Fruit fly (Drosophila melanogaster) whole organism, embryonic: ENCODE data around the gene uncNacbeta.

Experiments
- Bdp1 ChIP-seq: fragments of 200-800 bp; sonication (Bioruptor generic); optimal IDR thresholded peaks from 3 replicates; lab custom pipeline; 2016; ENCODE audit warnings: missing biosample characterization, missing genetic modification characterization
- CG10366 ChIP-seq: fragments of 200-800 bp; sonication (Bioruptor generic); IDR thresholded peaks from 2 replicates; pipeline ENCODE4 v1.3.6; 2022; ENCODE audit warnings: missing biosample characterization, missing genetic modification characterization
- CG11504 ChIP-seq: fragments of 200-800 bp; sonication (Bioruptor generic); optimal IDR thresholded peaks from 3 replicates; lab custom pipeline; 2019; ENCODE audit warnings: missing biosample characterization, mild to moderate bottlenecking, missing genetic modification characterization, moderate library complexity
- CG11695 ChIP-seq: fragments of 200-800 bp; sonication (Bioruptor generic); IDR thresholded peaks from 3 replicates; pipeline ENCODE4 v1.3.6; 2022; ENCODE audit warnings: missing biosample characterization, missing genetic modification characterization
- CG12391 ChIP-seq: fragments of 200-800 bp; sonication (Bioruptor generic); optimal IDR thresholded peaks from 3 replicates; lab custom pipeline; 2018; ENCODE audit warnings: missing biosample characterization, mild to moderate bottlenecking, missing genetic modification characterization, moderate library complexity
- CG12769 ChIP-seq: fragments of 200-800 bp; sonication (Bioruptor generic); optimal IDR thresholded peaks from 2 replicates; lab custom pipeline; 2019; ENCODE audit warnings: missing biosample characterization, mild to moderate bottlenecking, missing genetic modification characterization, moderate library complexity
- CG14965 ChIP-seq: fragments of 200-800 bp; sonication (Bioruptor generic); optimal IDR thresholded peaks from 2 replicates; lab custom pipeline; 2016; ENCODE audit warnings: missing biosample characterization, missing genetic modification characterization, borderline replicate concordance
- CG15011 ChIP-seq: fragments of 200-800 bp; sonication (Bioruptor generic); optimal IDR thresholded peaks from 3 replicates; lab custom pipeline; 2018; ENCODE audit warnings: missing biosample characterization, mild to moderate bottlenecking, missing genetic modification characterization
- CG15073 ChIP-seq: fragments of 200-800 bp; sonication (Bioruptor generic); optimal IDR thresholded peaks from 2 replicates; lab custom pipeline; 2016; ENCODE audit warnings: missing biosample characterization, missing genetic modification characterization
- CG16815 ChIP-seq: fragments of 200-800 bp; sonication (Bioruptor generic); optimal IDR thresholded peaks from 3 replicates; lab custom pipeline; 2017; ENCODE audit warnings: missing biosample characterization, mild to moderate bottlenecking, missing genetic modification characterization
- CG17912 ChIP-seq: fragments of 200-800 bp; sonication (Bioruptor generic); optimal IDR thresholded peaks from 2 replicates; lab custom pipeline; 2018; ENCODE audit warnings: missing biosample characterization, mild to moderate bottlenecking, missing genetic modification characterization
- CG18262 ChIP-seq: fragments of 200-800 bp; optimal IDR thresholded peaks from 3 replicates; lab custom pipeline; 2019; ENCODE audit warnings: missing biosample characterization, mild to moderate bottlenecking, missing genetic modification characterization, moderate library complexity
- CG2116 ChIP-seq: fragments of 200-800 bp; sonication (Bioruptor generic); optimal IDR thresholded peaks from 3 replicates; lab custom pipeline; 2018; ENCODE audit warnings: missing biosample characterization, mild to moderate bottlenecking, missing genetic modification characterization
- CG3163 ChIP-seq: fragments of 200-800 bp; sonication (Bioruptor generic); optimal IDR thresholded peaks from 3 replicates; lab custom pipeline; 2016; ENCODE audit warnings: missing biosample characterization, missing genetic modification characterization
- CG5953 ChIP-seq: fragments of 200-800 bp; sonication (Bioruptor generic); IDR thresholded peaks from 2 replicates; pipeline ENCODE4 v1.3.6; 2022; ENCODE audit warnings: missing biosample characterization, missing genetic modification characterization
- CG7372 ChIP-seq: fragments of 200-800 bp; sonication (Bioruptor generic); IDR thresholded peaks from 2 replicates; pipeline ENCODE4 v1.3.6; 2022; ENCODE audit warnings: missing biosample characterization, missing genetic modification characterization
- CG7786 ChIP-seq: fragments of 200-800 bp; sonication (Bioruptor generic); optimal IDR thresholded peaks from 2 replicates; lab custom pipeline; 2016; ENCODE audit warnings: missing biosample characterization, missing genetic modification characterization
- CG8281 ChIP-seq: fragments of 200-800 bp; sonication (Bioruptor generic); optimal IDR thresholded peaks from 2 replicates; lab custom pipeline; 2018; ENCODE audit warnings: missing biosample characterization, mild to moderate bottlenecking, missing genetic modification characterization, moderate library complexity
- D ChIP-seq, 2 experiments: fragments of 200-800 bp in 1 of 2; fragments of >200 bp in 1 of 2; sonication (Bioruptor generic) in 1 of 2; optimal IDR thresholded peaks; 2 replicates in 1 of 2; 3 replicates in 1 of 2; lab custom pipeline; 2017; ENCODE audit warnings: mild to moderate bottlenecking in 1 of 2, missing biosample characterization in 1 of 2, missing genetic modification characterization in 1 of 2, missing genetic modification reagents in 1 of 2
- Dfd ChIP-seq, 2 experiments: fragments of >200 bp; optimal IDR thresholded peaks; 2 replicates each; lab custom pipeline; 2017; ENCODE audit warnings: missing biosample characterization in 2 of 2, missing genetic modification characterization in 2 of 2
- Doc2 ChIP-seq: fragments of 200-800 bp; sonication (Bioruptor generic); IDR thresholded peaks from 2 replicates; pipeline ENCODE4 v1.3.6; 2022; ENCODE audit warnings: missing biosample characterization, missing genetic modification characterization
- Doc3 ChIP-seq: fragments of 200-800 bp; sonication (Bioruptor generic); IDR thresholded peaks from 3 replicates; pipeline ENCODE4 v1.3.6; 2022; ENCODE audit warnings: missing biosample characterization, missing genetic modification characterization; ENCODE audit not compliant: partially characterized antibody
- Fer2 ChIP-seq: fragments of 200-800 bp; sonication (Bioruptor generic); optimal IDR thresholded peaks from 2 replicates; lab custom pipeline; 2018; ENCODE audit warnings: missing biosample characterization, mild to moderate bottlenecking, missing genetic modification characterization, moderate library complexity
- HHEX ChIP-seq: fragments of 200-800 bp; sonication (Bioruptor generic); optimal IDR thresholded peaks from 3 replicates; lab custom pipeline; 2017; ENCODE audit warnings: missing biosample characterization, mild to moderate bottlenecking, missing genetic modification characterization, missing genetic modification reagents
- Hmx ChIP-seq: fragments of 200-800 bp; sonication (Bioruptor generic); optimal IDR thresholded peaks from 2 replicates; lab custom pipeline; 2016; ENCODE audit warnings: missing biosample characterization, missing genetic modification characterization
- Jarid2 ChIP-seq: fragments of 200-800 bp; sonication (Bioruptor generic); optimal IDR thresholded peaks from 3 replicates; lab custom pipeline; 2017; ENCODE audit warnings: mild to moderate bottlenecking, missing biosample characterization, missing genetic modification reagents, missing genetic modification characterization
- Rx ChIP-seq: fragments of 200-800 bp; sonication (Bioruptor generic); IDR thresholded peaks from 2 replicates; pipeline ENCODE4 v1.3.6; 2022; ENCODE audit warnings: missing biosample characterization, missing genetic modification characterization
- Sry-β ChIP-seq: fragments of 200-800 bp; sonication (Bioruptor generic); optimal IDR thresholded peaks from 2 replicates; lab custom pipeline; 2018; ENCODE audit warnings: missing biosample characterization, mild to moderate bottlenecking, missing genetic modification characterization, moderate library complexity
- TFAM ChIP-seq: fragments of 200-800 bp; sonication (Bioruptor generic); optimal IDR thresholded peaks from 2 replicates; lab custom pipeline; 2017; ENCODE audit warnings: missing biosample characterization, missing genetic modification characterization, inconsistent platforms
- Usf ChIP-seq: fragments of 200-800 bp; sonication (Bioruptor generic); optimal IDR thresholded peaks from 2 replicates; lab custom pipeline; 2017; ENCODE audit warnings: missing genotype, missing biosample characterization, missing genetic modification characterization
- Xbp1 ChIP-seq: fragments of 200-800 bp; sonication (Bioruptor generic); optimal IDR thresholded peaks from 3 replicates; lab custom pipeline; 2016; ENCODE audit warnings: missing biosample characterization, mild to moderate bottlenecking, missing genetic modification characterization
- ap ChIP-seq: fragments of 200-800 bp; sonication (Bioruptor generic); IDR thresholded peaks from 2 replicates; pipeline ENCODE4 v1.3.6; 2022; ENCODE audit warnings: missing biosample characterization, missing genetic modification characterization
- cg ChIP-seq: fragments of 200-800 bp; sonication (Bioruptor generic); optimal IDR thresholded peaks from 3 replicates; lab custom pipeline; 2019; ENCODE audit warnings: missing biosample characterization, mild to moderate bottlenecking, missing genetic modification characterization, moderate library complexity
- crc ChIP-seq: fragments of 200-800 bp; sonication (Bioruptor generic); optimal IDR thresholded peaks from 2 replicates; lab custom pipeline; 2016; ENCODE audit warnings: missing biosample characterization, missing genetic modification characterization
- dati ChIP-seq: fragments of 200-800 bp; sonication (Bioruptor generic); IDR thresholded peaks from 2 replicates; pipeline ENCODE4 v1.3.6; 2022; ENCODE audit warnings: missing biosample characterization, missing genetic modification characterization
- dmrt99B ChIP-seq: fragments of 200-800 bp; sonication (Bioruptor generic); optimal IDR thresholded peaks from 2 replicates; lab custom pipeline; 2018; ENCODE audit warnings: missing biosample characterization, mild to moderate bottlenecking, missing genetic modification characterization, moderate library complexity
- emc ChIP-seq: fragments of 200-800 bp; sonication (Bioruptor generic); optimal IDR thresholded peaks from 2 replicates; lab custom pipeline; 2016; ENCODE audit warnings: missing biosample characterization, missing genetic modification characterization
- eyg ChIP-seq: fragments of 200-800 bp; sonication (Bioruptor generic); optimal IDR thresholded peaks from 3 replicates; lab custom pipeline; 2016; ENCODE audit warnings: missing biosample characterization, missing genetic modification characterization
- fd64A ChIP-seq: fragments of 200-800 bp; sonication (Bioruptor generic); optimal IDR thresholded peaks from 3 replicates; lab custom pipeline; 2018; ENCODE audit warnings: missing biosample characterization, mild to moderate bottlenecking, missing genetic modification characterization
- fru ChIP-seq: fragments of >200 bp; optimal IDR thresholded peaks from 2 replicates; lab custom pipeline; 2017
- gfzf ChIP-seq: fragments of 200-800 bp; sonication (Bioruptor generic); optimal IDR thresholded peaks from 2 replicates; lab custom pipeline; 2016; ENCODE audit warnings: missing biosample characterization, mild to moderate bottlenecking, missing genetic modification characterization, moderate library complexity
- lilli ChIP-seq: fragments of 200-800 bp; sonication (Bioruptor generic); optimal IDR thresholded peaks from 3 replicates; lab custom pipeline; 2016; ENCODE audit warnings: missing biosample characterization, missing genetic modification characterization
- nau ChIP-seq: fragments of 200-800 bp; sonication (Bioruptor generic); optimal IDR thresholded peaks from 3 replicates; lab custom pipeline; 2017; ENCODE audit warnings: missing biosample characterization, mild to moderate bottlenecking, missing genetic modification characterization, missing genetic modification reagents
- schlank ChIP-seq: fragments of 200-800 bp; sonication (Bioruptor generic); optimal IDR thresholded peaks from 2 replicates; lab custom pipeline; 2018; ENCODE audit warnings: missing biosample characterization, mild to moderate bottlenecking, missing genetic modification characterization
- sim ChIP-seq: fragments of 200-800 bp; sonication (Bioruptor generic); IDR thresholded peaks from 2 replicates; pipeline ENCODE4 v1.3.6; 2022; ENCODE audit warnings: missing biosample characterization, missing genetic modification characterization
- stc ChIP-seq: fragments of 200-800 bp; sonication (Bioruptor generic); IDR thresholded peaks from 2 replicates; pipeline ENCODE4 v1.3.6; 2022; ENCODE audit warnings: missing biosample characterization, missing genetic modification characterization
- tin ChIP-seq: fragments of 200-800 bp; sonication (Bioruptor generic); optimal IDR thresholded peaks from 3 replicates; lab custom pipeline; 2016; ENCODE audit warnings: missing biosample characterization, missing genetic modification characterization
- tio ChIP-seq: fragments of 200-800 bp; sonication (Bioruptor generic); optimal IDR thresholded peaks from 2 replicates; lab custom pipeline; 2017; ENCODE audit warnings: missing biosample characterization, missing genetic modification characterization, inconsistent platforms
- trem ChIP-seq: fragments of 200-800 bp; optimal IDR thresholded peaks from 3 replicates; lab custom pipeline; 2019; ENCODE audit warnings: missing biosample characterization, mild to moderate bottlenecking, missing genetic modification characterization, moderate library complexity
- vvl ChIP-seq: fragments of 200-800 bp; sonication (Bioruptor generic); IDR thresholded peaks from 2 replicates; pipeline ENCODE4 v1.3.6; 2022; ENCODE audit warnings: missing biosample characterization, missing genetic modification characterization
- zfh1 ChIP-seq: fragments of 200-800 bp; sonication (Bioruptor generic); IDR thresholded peaks from 3 replicates; pipeline ENCODE4 v1.3.6; 2022; ENCODE audit warnings: missing biosample characterization, missing genetic modification characterization

uncNacbeta gene

DNA sequence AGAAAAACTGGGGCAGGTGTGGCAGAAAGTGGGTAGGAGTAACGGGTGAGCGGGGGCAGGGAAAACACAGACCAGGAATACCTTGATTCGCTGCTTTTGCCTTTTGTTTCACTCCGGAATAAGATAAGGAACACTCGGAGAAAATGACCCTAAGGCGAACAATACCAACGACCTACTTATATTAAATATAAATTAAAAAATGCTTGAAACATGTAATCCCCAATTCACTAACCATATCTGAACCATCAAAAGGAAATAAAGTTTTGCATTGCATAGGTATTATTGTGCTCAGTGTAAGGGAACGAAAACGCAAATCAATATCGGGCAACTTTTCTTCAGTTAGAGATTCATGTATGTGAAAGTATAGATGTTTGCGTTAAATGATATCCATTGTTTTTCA lies 51.6 kb downstream of the uncNacbeta start (continued):
- TF ChIP-seq CG16815 (GFP tag; lab: Kevin White, UChicago) (peak; percentile 38), stc (GFP tag; lab: Robert Waterston, UW) (peak; percentile 54; the same call in 1 of the 2 replicates), Xbp1 (peak; percentile 76), cg (no peak), Jarid2 (GFP tag; lab: Kevin White, UChicago) (no peak), nau (no peak), Doc3 (GFP tag; lab: Robert Waterston, UW) (no peak), Usf (GFP tag; lab: Kevin White, UChicago) (no peak), CG10366 (peak; percentile 67), Sry-β (GFP tag; lab: Kevin White, UChicago) (no peak), CG11504 (tag; lab: Kevin White, UChicago) (peak; percentile 81), lilli (GFP tag; lab: Kevin White, UChicago) (peak; percentile 63), CG8281 (tag; lab: Kevin White, UChicago) (peak; percentile 11), HHEX (GFP tag; lab: Kevin White, UChicago) (peak; percentile 16), dmrt99B (tag; lab: Kevin White, UChicago) (peak; percentile 77), Hmx (GFP tag; lab: Kevin White, UChicago) (no peak), CG12769 (peak; percentile 47), schlank (tag; lab: Kevin White, UChicago) (no peak), fru (lab: Kevin White, UChicago) (no peak), CG17912 (GFP tag; lab: Kevin White, UChicago) (no peak), CG18262 (tag; lab: Kevin White, UChicago) (peak; percentile 59), TFAM (GFP tag; lab: Kevin White, UChicago) (no peak), CG15011 (GFP tag; lab: Kevin White, UChicago) (no peak), CG7786 (GFP tag; lab: Kevin White, UChicago) (no peak), CG12391 (tag; lab: Kevin White, UChicago) (peak; percentile 74), Rx (GFP tag; lab: Robert Waterston, UW) (0 out of 2 replicates have a peak, but pooled peaks have one; percentile 19), fd64A (GFP tag; lab: Kevin White, UChicago) (peak; percentile 0), tin (GFP tag; lab: Kevin White, UChicago) (peak; percentile 20), eyg (GFP tag; lab: Kevin White, UChicago) (no peak), Fer2 (tag; lab: Kevin White, UChicago) (no peak), CG7372 (GFP tag; lab: Robert Waterston, UW) (no peak), D (optimal IDR thresholded peaks at IDR 0.05; lab: Kevin White, UChicago) (no peak), D (GFP tag; optimal IDR thresholded peaks at IDR 0.05; lab: Kevin White, UChicago) (peak; percentile 14), CG5953 (GFP tag; lab: Robert Waterston, UW) (peak; percentile 48), crc (GFP tag; lab: Kevin White, UChicago) (no peak), CG11695 (peak; percentile 28; the same call in 1 of the 3 replicates), zfh1 (GFP tag; lab: Robert Waterston, UW) (peak; percentile 77), gfzf (no peak), Dfd (GFP tag; optimal IDR thresholded peaks at IDR 0.05; lab: Kevin White, UChicago) (no peak), Bdp1 (GFP tag; lab: Kevin White, UChicago) (no peak), tio (peak; percentile 63), trem (tag; lab: Kevin White, UChicago) (peak; percentile 22), CG3163 (GFP tag; lab: Kevin White, UChicago) (no peak), ap (GFP tag; lab: Robert Waterston, UW) (peak; percentile 62), CG14965 (no peak), emc (no peak), Doc2 (GFP tag; lab: Robert Waterston, UW) (no peak), dati (GFP tag; lab: Robert Waterston, UW) (no peak), sim (GFP tag; lab: Robert Waterston, UW) (peak; percentile 53; the same call in 1 of the 2 replicates), CG15073 (GFP tag; lab: Kevin White, UChicago) (no peak), vvl (GFP tag; lab: Robert Waterston, UW) (peak; percentile 84), CG2116 (GFP tag; lab: Kevin White, UChicago) (no peak)
